Worm (Caenorhabditis elegans): ENCODE results near the gene EEED8.12.

DNA sequence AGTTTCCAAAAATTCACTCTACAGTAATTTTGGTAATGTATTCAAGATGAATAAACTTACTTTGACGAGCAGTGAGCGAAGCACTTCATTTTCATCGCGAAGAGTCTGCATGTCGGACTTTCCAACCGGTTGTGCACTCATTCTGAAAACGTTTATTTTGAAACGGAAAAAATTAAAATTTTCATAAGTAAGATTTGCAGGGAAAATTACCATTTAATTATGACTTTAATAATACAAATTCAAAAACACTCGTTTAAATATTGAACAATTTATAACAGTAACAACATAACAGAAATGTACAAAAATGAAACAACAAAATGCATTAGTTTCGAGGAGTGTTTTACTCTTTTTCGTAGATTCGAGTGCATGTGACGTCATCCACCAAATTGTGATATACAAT lies 3.6 kb upstream of the EEED8.12 start, which contains the start of the genes EEED8.13 and EEED8.18:
- TF ChIP-seq aptf-2 (GFP tag; conservative IDR thresholded peaks at IDR 0.05) (no peak), pha-4 (tag; optimal IDR thresholded peaks at IDR 0.05) (no peak), attf-6 (GFP tag; IDR thresholded peaks at IDR 0.05) (no peak), K11D2.4 (GFP tag; IDR thresholded peaks at IDR 0.05) (no peak), let-526 (GFP tag; IDR thresholded peaks at IDR 0.05) (no peak), efl-1 (GFP tag; optimal IDR thresholded peaks at IDR 0.05) (no peak), lsy-27 (tag; optimal IDR thresholded peaks at IDR 0.05; ENCODE audit: borderline replicate concordance, insufficient read depth) (no peak), nhr-90 (tag; optimal IDR thresholded peaks at IDR 0.05) (no peak)
